Worm (Caenorhabditis elegans) whole organism, L4 larva: ENCODE measurements around the gene E02H4.4.
A peak's percentile ranks its signal among the peaks of the same experiment; 100 is the strongest.
"Not testable (repeated sequence)": the region's sequence is repeated elsewhere in the genome, so short reads cannot be mapped to it uniquely, and the experiment has no call there.

Experiments used
- F10B5.3 ChIP-seq: sonication (generic microtip); optimal IDR thresholded peaks from 2 replicates; lab custom pipeline; 2016; ENCODE audit warnings: mild to moderate bottlenecking, missing genetic modification characterization, missing compliant biosample characterization
- F26F4.8 ChIP-seq: fragments of 200-800 bp; sonication (Bioruptor generic); conservative IDR thresholded peaks from 2 replicates; pipeline ENCODE4 v1.3.6; 2022; ENCODE audit warnings: missing genetic modification characterization, missing compliant biosample characterization
- R02D3.7 ChIP-seq: fragments of 150-350 bp; sonication (generic microtip); optimal IDR thresholded peaks from 3 replicates; lab custom pipeline; 2014; ENCODE audit warnings: missing biosample characterization, missing genetic modification characterization
- T20F7.1 ChIP-seq: fragments of 200-800 bp; sonication (Bioruptor generic); optimal IDR thresholded peaks from 2 replicates; lab custom pipeline; 2018; ENCODE audit warnings: mild to moderate bottlenecking, missing genetic modification characterization, missing compliant biosample characterization
- Y48G9A.11 ChIP-seq: fragments of 200-800 bp; sonication (Bioruptor generic); IDR thresholded peaks from 2 replicates; pipeline ENCODE4 v1.3.6; 2022; ENCODE audit warnings: missing genetic modification reagents, missing genetic modification characterization, missing compliant biosample characterization
- attf-4 ChIP-seq: sonication (generic microtip); optimal IDR thresholded peaks from 3 replicates; lab custom pipeline; 2017; ENCODE audit warnings: missing biosample characterization, missing genetic modification characterization
- ceh-28 ChIP-seq: fragments of 150-350 bp; optimal IDR thresholded peaks from 2 replicates; lab custom pipeline; 2014; ENCODE audit warnings: missing biosample characterization, missing genetic modification reagents, missing genetic modification characterization
- ceh-62 ChIP-seq: sonication (generic microtip); optimal IDR thresholded peaks from 2 replicates; lab custom pipeline; 2017; ENCODE audit warnings: missing biosample characterization, missing genetic modification characterization
- ces-1 ChIP-seq: fragments of 150-350 bp; sonication (generic microtip); optimal IDR thresholded peaks from 4 replicates; lab custom pipeline; 2014; ENCODE audit warnings: missing biosample characterization, missing genetic modification reagents, missing genetic modification characterization
- cey-2 ChIP-seq: sonication (generic microtip); optimal IDR thresholded peaks from 3 replicates; lab custom pipeline; 2017; ENCODE audit warnings: missing genetic modification characterization, mild to moderate bottlenecking, missing compliant biosample characterization, antibody characterized with exemption, borderline replicate concordance; ENCODE audit not compliant: insufficient read depth
- daf-16 ChIP-seq, 3 experiments: sonication (generic microtip); optimal IDR thresholded peaks; 2 replicates each; lab custom pipeline; 2016 to 2017; ENCODE audit warnings: missing genetic modification characterization in 3 of 3, missing genetic modification reagents in 3 of 3, mild to moderate bottlenecking in 2 of 3, missing compliant biosample characterization in 2 of 3, missing biosample characterization in 1 of 3, moderate library complexity in 1 of 3
- dmd-6 ChIP-seq: fragments of 200-800 bp; sonication (Bioruptor generic); IDR thresholded peaks from 2 replicates; pipeline ENCODE4 v1.3.6; 2022; ENCODE audit warnings: missing genetic modification reagents, missing genetic modification characterization, missing compliant biosample characterization
- dmd-8 ChIP-seq: fragments of 200-800 bp; sonication (Bioruptor generic); IDR thresholded peaks from 2 replicates; pipeline ENCODE4 v1.3.6; 2022; ENCODE audit warnings: missing genetic modification characterization, missing compliant biosample characterization
- dmd-9 ChIP-seq: fragments of 200-800 bp; sonication (Bioruptor generic); IDR thresholded peaks from 2 replicates; pipeline ENCODE4 v1.3.6; 2022; ENCODE audit warnings: missing genetic modification reagents, missing genetic modification characterization, missing compliant biosample characterization
- duxl-1 ChIP-seq: sonication (generic microtip); optimal IDR thresholded peaks from 2 replicates; lab custom pipeline; 2016; ENCODE audit warnings: mild to moderate bottlenecking, missing genetic modification characterization, moderate library complexity, missing compliant biosample characterization; ENCODE audit not compliant: poor library complexity
- dve-1 ChIP-seq: sonication (generic microtip); optimal IDR thresholded peaks from 2 replicates; lab custom pipeline; 2017; ENCODE audit warnings: antibody characterized with exemption, mild to moderate bottlenecking, missing genetic modification characterization, missing compliant biosample characterization; ENCODE audit not compliant: insufficient read depth
- egl-43 ChIP-seq: fragments of 200-800 bp; sonication (Bioruptor generic); IDR thresholded peaks from 2 replicates; pipeline ENCODE4 v1.3.6; 2022; ENCODE audit warnings: missing genetic modification reagents, missing genetic modification characterization, missing compliant biosample characterization
- hif-1 ChIP-seq, 2 experiments: sonication (generic microtip); optimal IDR thresholded peaks; 2 replicates each; lab custom pipeline; 2016 to 2017; ENCODE audit warnings: missing compliant biosample characterization in 2 of 2, missing genetic modification characterization in 2 of 2, missing genetic modification reagents in 2 of 2, missing genotype in 2 of 2, mild to moderate bottlenecking in 1 of 2
- hlh-11 ChIP-seq: fragments of 200-800 bp; sonication (Bioruptor generic); optimal IDR thresholded peaks from 2 replicates; lab custom pipeline; 2018; ENCODE audit warnings: mild to moderate bottlenecking, missing genetic modification characterization, missing compliant biosample characterization
- hlh-30 ChIP-seq: sonication (generic microtip); optimal IDR thresholded peaks from 2 replicates; lab custom pipeline; 2017; ENCODE audit warnings: antibody characterized with exemption, mild to moderate bottlenecking, missing genetic modification characterization, missing compliant biosample characterization; ENCODE audit not compliant: insufficient read depth
- jun-1 ChIP-seq: fragments of 150-350 bp; optimal IDR thresholded peaks from 2 replicates; lab custom pipeline; 2014; ENCODE audit warnings: missing biosample characterization, missing genetic modification reagents, missing genetic modification characterization
- lin-1 ChIP-seq: fragments of 200-800 bp; sonication (Bioruptor generic); IDR thresholded peaks from 2 replicates; pipeline ENCODE4 v1.3.6; 2022; ENCODE audit warnings: missing genetic modification reagents, missing genetic modification characterization, missing compliant biosample characterization
- lin-13 ChIP-seq: fragments of 150-350 bp; optimal IDR thresholded peaks from 2 replicates; lab custom pipeline; 2014; ENCODE audit warnings: missing biosample characterization, missing genetic modification reagents, missing genetic modification characterization
- lin-38 ChIP-seq: fragments of 200-800 bp; sonication (Bioruptor generic); IDR thresholded peaks from 2 replicates; pipeline ENCODE4 v1.3.6; 2022; ENCODE audit warnings: missing genetic modification reagents, missing genetic modification characterization, missing compliant biosample characterization
- lin-39 ChIP-seq: fragments of 150-350 bp; optimal IDR thresholded peaks from 2 replicates; lab custom pipeline; 2014; ENCODE audit warnings: missing biosample characterization, missing genetic modification reagents, missing genetic modification characterization
- lir-3 ChIP-seq: sonication (generic microtip); optimal IDR thresholded peaks from 2 replicates; lab custom pipeline; 2016; ENCODE audit warnings: mild to moderate bottlenecking, missing genetic modification characterization, missing compliant biosample characterization
- lsy-2 ChIP-seq, 2 experiments: fragments of 150-350 bp in 1 of 2; sonication (generic microtip) in 1 of 2; optimal IDR thresholded peaks; 2 replicates each; lab custom pipeline; 2014 to 2017; ENCODE audit warnings: missing biosample characterization in 2 of 2, missing genetic modification characterization in 2 of 2
- madf-9 ChIP-seq: fragments of 200-800 bp; sonication (Bioruptor generic); conservative IDR thresholded peaks from 2 replicates; pipeline ENCODE4 v1.3.6; 2022; ENCODE audit warnings: missing genetic modification reagents, missing genetic modification characterization, missing compliant biosample characterization
- mes-2 ChIP-seq: sonication (generic microtip); optimal IDR thresholded peaks from 2 replicates; lab custom pipeline; 2016; ENCODE audit warnings: missing genotype, mild to moderate bottlenecking, missing genetic modification characterization, missing compliant biosample characterization; ENCODE audit not compliant: poor library complexity, severe bottlenecking
- mxl-2 ChIP-seq: fragments of 200-800 bp; sonication (Bioruptor generic); conservative IDR thresholded peaks from 2 replicates; pipeline ENCODE4 v1.3.6; 2022; ENCODE audit warnings: missing genetic modification reagents, missing genetic modification characterization, missing compliant biosample characterization
- nhr-102 ChIP-seq: sonication (generic microtip); optimal IDR thresholded peaks from 2 replicates; lab custom pipeline; 2016; ENCODE audit warnings: mild to moderate bottlenecking, missing genetic modification characterization, moderate library complexity, missing compliant biosample characterization
- nhr-111 ChIP-seq: fragments of 200-800 bp; sonication (Bioruptor generic); optimal IDR thresholded peaks from 2 replicates; lab custom pipeline; 2018; ENCODE audit warnings: mild to moderate bottlenecking, missing genetic modification characterization, missing compliant biosample characterization
- nhr-28 ChIP-seq: fragments of 150-350 bp; optimal IDR thresholded peaks from 2 replicates; lab custom pipeline; 2014; ENCODE audit warnings: missing biosample characterization, missing genetic modification characterization
- nhr-42 ChIP-seq: fragments of 200-800 bp; sonication (Bioruptor generic); IDR thresholded peaks from 2 replicates; pipeline ENCODE4 v1.3.6; 2022; ENCODE audit warnings: missing genetic modification characterization, missing compliant biosample characterization
- nhr-76 ChIP-seq: fragments of 150-350 bp; optimal IDR thresholded peaks from 2 replicates; lab custom pipeline; 2014; ENCODE audit warnings: missing biosample characterization, missing genetic modification characterization
- pha-4 ChIP-seq, 2 experiments: fragments of 150-350 bp in 1 of 2; fragments of 200-800 bp in 1 of 2; sonication (Bioruptor generic) in 1 of 2; IDR thresholded peaks in 1 of 2; optimal IDR thresholded peaks in 1 of 2; 2 replicates each; pipeline versions ENCODE4 v1.3.6 to Lab custom; 2014 to 2022; ENCODE audit warnings: missing genetic modification characterization in 2 of 2, missing genetic modification reagents in 2 of 2, missing biosample characterization in 1 of 2, missing compliant biosample characterization in 1 of 2
- php-3 ChIP-seq: fragments of 200-800 bp; sonication (Bioruptor generic); IDR thresholded peaks from 2 replicates; pipeline ENCODE4 v1.3.6; 2022; ENCODE audit warnings: missing genetic modification reagents, missing genetic modification characterization, missing compliant biosample characterization
- snpc-1.2 ChIP-seq: fragments of 200-800 bp; sonication (Bioruptor generic); IDR thresholded peaks from 2 replicates; pipeline ENCODE4 v1.3.6; 2022; ENCODE audit warnings: missing genetic modification reagents, missing genetic modification characterization, missing compliant biosample characterization
- snpc-4 ChIP-seq: fragments of 150-350 bp; optimal IDR thresholded peaks from 2 replicates; lab custom pipeline; 2014; ENCODE audit warnings: missing biosample characterization, missing genetic modification characterization
- unc-130 ChIP-seq: sonication (generic microtip); optimal IDR thresholded peaks from 2 replicates; lab custom pipeline; 2016; ENCODE audit warnings: missing genetic modification reagents, missing genetic modification characterization, missing compliant biosample characterization
- unc-62 ChIP-seq, 3 experiments: fragments of 150-350 bp in 1 of 3; sonication (generic microtip); optimal IDR thresholded peaks in 2 of 3; peaks in 1 of 3; 1 replicate in 1 of 3; 2 replicates in 2 of 3; lab custom pipeline; 2014 to 2017; ENCODE audit warnings: missing biosample characterization in 3 of 3, missing genetic modification characterization in 3 of 3, missing genetic modification reagents in 3 of 3, missing genotype in 1 of 3
- zag-1 ChIP-seq: fragments of 150-350 bp; optimal IDR thresholded peaks from 2 replicates; lab custom pipeline; 2014; ENCODE audit warnings: missing biosample characterization, missing genetic modification characterization
- ztf-7 ChIP-seq: fragments of 150-350 bp; optimal IDR thresholded peaks from 2 replicates; lab custom pipeline; 2014; ENCODE audit warnings: missing biosample characterization, missing genetic modification characterization

Gene E02H4.4

DNA sequence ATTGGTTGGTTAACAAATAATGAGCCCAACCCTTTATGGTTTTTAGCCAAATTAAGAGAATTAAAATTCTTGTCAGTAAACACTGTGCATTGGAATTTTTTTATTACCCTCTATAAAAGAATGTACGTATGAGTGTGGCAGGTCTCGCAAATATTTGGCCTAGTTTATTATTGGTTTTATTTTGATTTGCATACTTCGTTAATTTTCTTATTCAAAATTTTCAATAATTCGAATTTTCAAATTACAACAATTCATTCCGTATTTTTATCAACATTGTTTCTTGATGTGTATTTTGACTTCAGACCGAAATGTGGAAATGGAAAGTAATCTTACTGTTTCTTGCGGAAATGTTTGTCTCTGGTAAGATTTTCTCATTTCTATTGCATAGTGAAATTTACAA is at the start of gene E02H4.4:
TSS of gene E02H4.4 (plus strand) at position 301 of the 400 bp plus-strand sequence.
- TF ChIP-seq nhr-42 (GFP tag; lab: Robert Waterston, UW) (no peak), madf-9 (no peak), cey-2 (tag; lab: Kevin White, UChicago) (no peak), zag-1 (tag; lab: Kevin White, UChicago) (no peak), T20F7.1 (GFP tag; lab: Kevin White, UChicago) (no peak), jun-1 (tag; lab: Kevin White, UChicago) (no peak), ztf-7 (no peak), nhr-111 (GFP tag; lab: Kevin White, UChicago) (no peak), dve-1 (tag; lab: Kevin White, UChicago) (no peak), hif-1 (tag; optimal IDR thresholded peaks at IDR 0.05; lab: Kevin White, UChicago) (no peak), hlh-11 (no peak), unc-130 (GFP tag; lab: Kevin White, UChicago) (no peak), lsy-2 (tag; optimal IDR thresholded peaks at IDR 0.05; lab: Kevin White, UChicago) (no peak), snpc-4 (tag; lab: Kevin White, UChicago) (no peak), lin-1 (GFP tag; lab: Robert Waterston, UW) (no peak), Y48G9A.11 (GFP tag; lab: Robert Waterston, UW) (no peak)

ce11 chrX:14211170-14211569 is 46.6 kb upstream of the E02H4.4 start:
- TF ChIP-seq pha-4 (GFP tag; IDR thresholded peaks at IDR 0.05; lab: Robert Waterston, UW) (peak; percentile 70; the same call in 1 of the 2 replicates), dmd-6 (peak; percentile 28; the same call in 1 of the 2 replicates), F26F4.8 (GFP tag; lab: Robert Waterston, UW) (0 out of 2 replicates have a peak, but pooled peaks have one; percentile 42), madf-9 (0 out of 2 replicates have a peak, but pooled peaks have one; percentile 14), dmd-8 (GFP tag; lab: Robert Waterston, UW) (0 out of 2 replicates have a peak, but pooled peaks have one; percentile 38), daf-16 (GFP tag; optimal IDR thresholded peaks at IDR 0.05; lab: Kevin White, UChicago) (peak in 1 of 2 experiments; percentile 15)
- TF ChIP-seq pha-4, daf-16 (tag; optimal IDR thresholded peaks at IDR 0.05; lab: Kevin White, UChicago): not testable (repeated sequence)
- TF ChIP-seq, all 104 proteins: peak for 6; not testable (repeated sequence) for 98

DNA sequence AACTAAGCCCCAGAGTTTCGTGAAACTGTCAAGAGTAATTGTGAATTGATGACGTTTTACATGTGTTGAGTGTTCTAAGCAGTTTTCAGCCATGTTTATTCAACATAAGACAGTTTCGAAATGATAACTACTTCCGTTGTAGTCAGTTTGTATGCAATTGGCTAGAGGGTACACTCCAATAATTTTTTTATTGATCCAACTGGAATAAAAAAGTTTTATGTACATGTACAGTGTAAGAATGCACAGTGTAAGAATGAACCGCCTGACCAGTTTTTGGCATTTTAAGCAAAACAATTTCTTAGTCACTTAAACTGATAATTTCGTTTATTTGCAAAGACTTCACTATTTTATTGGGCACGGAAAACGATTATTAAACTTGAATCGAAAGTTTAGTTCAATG is 44.4 kb upstream of the E02H4.4 start:
- no peak for TF ChIP-seq ces-1 (GFP tag; lab: Kevin White, UChicago)
- no peak for TF ChIP-seq ceh-62
- TF ChIP-seq attf-4 (tag; lab: Kevin White, UChicago) = no peak
- no peak for TF ChIP-seq duxl-1
- TF ChIP-seq dmd-9 (GFP tag; lab: Robert Waterston, UW) = no peak
- TF ChIP-seq nhr-28 = peak; percentile 85
- no peak for TF ChIP-seq lir-3 (tag; lab: Kevin White, UChicago)
- peak; percentile 85 for TF ChIP-seq php-3 (GFP tag; lab: Robert Waterston, UW)
- TF ChIP-seq cey-2 (tag; lab: Kevin White, UChicago) = no peak
- TF ChIP-seq lin-39 (tag; lab: Kevin White, UChicago) = no peak
- no peak for TF ChIP-seq mxl-2
- no peak for TF ChIP-seq nhr-111 (GFP tag; lab: Kevin White, UChicago)
- TF ChIP-seq hlh-30 = no peak
- TF ChIP-seq F10B5.3 = no peak
- TF ChIP-seq lin-13 (GFP tag; lab: Kevin White, UChicago) = no peak
- no peak for TF ChIP-seq nhr-102 (tag; lab: Kevin White, UChicago)
- no peak for TF ChIP-seq snpc-1.2 (GFP tag; lab: Robert Waterston, UW)
- no peak for TF ChIP-seq egl-43 (GFP tag; lab: Robert Waterston, UW)
- no peak for TF ChIP-seq lin-38 (GFP tag; lab: Robert Waterston, UW)
- TF ChIP-seq unc-62 (GFP tag; optimal IDR thresholded peaks at IDR 0.05 in 1 of 2; lab: Kevin White, UChicago) = peak in 1 of 2 experiments; percentile 47
- TF ChIP-seq unc-62 (tag; optimal IDR thresholded peaks at IDR 0.05; lab: Kevin White, UChicago) = no peak
- TF ChIP-seq dmd-8 (GFP tag; lab: Robert Waterston, UW) = no peak
- TF ChIP-seq ceh-28 (tag; lab: Kevin White, UChicago) = no peak
- no peak for TF ChIP-seq madf-9
- peak; percentile 26 for TF ChIP-seq dve-1 (tag; lab: Kevin White, UChicago)
- TF ChIP-seq R02D3.7 (tag; lab: Kevin White, UChicago) = no peak
- TF ChIP-seq nhr-76 = no peak
- no peak for TF ChIP-seq daf-16 (GFP tag; optimal IDR thresholded peaks at IDR 0.05; lab: Kevin White, UChicago)
- peak; percentile 61 for TF ChIP-seq daf-16 (tag; optimal IDR thresholded peaks at IDR 0.05; lab: Kevin White, UChicago)
- TF ChIP-seq mes-2 = no peak
